Fruit fly (Drosophila melanogaster): Measurements from ENCODE around the gene CG2924.

Gene CG2924

dm6 chrX:2319783-2320182, 49.2 kb upstream of the CG2924 start (continued):
- peak; percentile 25; the same call in 1 of the 2 replicates for TF ChIP-seq onecut (GFP tag; IDR thresholded peaks at IDR 0.05)
- TF ChIP-seq CG30431 (GFP tag; optimal IDR thresholded peaks at IDR 0.05) = no peak
- TF ChIP-seq CG18262 (tag; optimal IDR thresholded peaks at IDR 0.05) = no peak
- TF ChIP-seq BEAF-32 (GFP tag; optimal IDR thresholded peaks at IDR 0.05) = no peak
- peak; percentile 44 for TF ChIP-seq twi (tag; optimal IDR thresholded peaks at IDR 0.05)
- TF ChIP-seq tll (GFP tag; optimal IDR thresholded peaks at IDR 0.05) = peak in 1 of 2 experiments; percentile 25
- TF ChIP-seq cg (GFP tag; optimal IDR thresholded peaks at IDR 0.05) = peak; percentile 83
- no peak for TF ChIP-seq CG18619 (GFP tag; optimal IDR thresholded peaks at IDR 0.05)
- no peak for TF ChIP-seq CG1233 (GFP tag; optimal IDR thresholded peaks at IDR 0.05)
- no peak for TF ChIP-seq Hand (GFP tag; optimal IDR thresholded peaks at IDR 0.05)
- no peak for TF ChIP-seq CG13894 (tag; optimal IDR thresholded peaks at IDR 0.05)
- no peak for TF ChIP-seq CG13624 (GFP tag; optimal IDR thresholded peaks at IDR 0.05)

- TF ChIP-seq Rfx (GFP tag; IDR thresholded peaks at IDR 0.05) (peak; percentile 71), Gsc (GFP tag; IDR thresholded peaks at IDR 0.05) (peak; percentile 71), CG9609 (GFP tag; optimal IDR thresholded peaks at IDR 0.05) (no peak), jumu (GFP tag; optimal IDR thresholded peaks at IDR 0.05) (peak; percentile 76), Chrac-16 (GFP tag; optimal IDR thresholded peaks at IDR 0.05) (peak; percentile 46), bigmax (GFP tag; optimal IDR thresholded peaks at IDR 0.05) (no peak), slou (GFP tag; optimal IDR thresholded peaks at IDR 0.05) (no peak), CHES-1-like (GFP tag; optimal IDR thresholded peaks at IDR 0.05) (no peak), CoRest (tag; optimal IDR thresholded peaks at IDR 0.05) (peak; percentile 24), Rx (GFP tag; IDR thresholded peaks at IDR 0.05) (peak; percentile 75), CG12155 (GFP tag; optimal IDR thresholded peaks at IDR 0.05) (no peak), CG17385 (GFP tag; optimal IDR thresholded peaks at IDR 0.05) (peak; percentile 31), cato (GFP tag; optimal IDR thresholded peaks at IDR 0.05; ENCODE audit: borderline replicate concordance) (no peak), CG4360 (GFP tag; IDR thresholded peaks at IDR 0.05) (peak; percentile 60; the same call in 1 of the 2 replicates), trem (tag; optimal IDR thresholded peaks at IDR 0.05) (peak; percentile 20), al (GFP tag; IDR thresholded peaks at IDR 0.05) (no peak), MTF-1 (GFP tag; optimal IDR thresholded peaks at IDR 0.05; ENCODE audit: borderline replicate concordance) (peak; percentile 1), Adf1 (GFP tag; IDR thresholded peaks at IDR 0.05) (no peak), dpn (GFP tag; optimal IDR thresholded peaks at IDR 0.05) (peak in 1 of 2 experiments; percentile 55), CG11456 (GFP tag; IDR thresholded peaks at IDR 0.05) (no peak), dimm (GFP tag; IDR thresholded peaks at IDR 0.05) (no peak), Nf-YC (tag; optimal IDR thresholded peaks at IDR 0.05) (no peak), CG10209 (GFP tag; optimal IDR thresholded peaks at IDR 0.05) (peak; percentile 36), zen2 (GFP tag; IDR thresholded peaks at IDR 0.05; ENCODE audit: partially characterized antibody) (no peak), rib (GFP tag; IDR thresholded peaks at IDR 0.05) (no peak), peb (GFP tag; IDR thresholded peaks at IDR 0.05) (peak; percentile 79), CG30431 (GFP tag; optimal IDR thresholded peaks at IDR 0.05) (peak; percentile 57), Xbp1 (GFP tag; optimal IDR thresholded peaks at IDR 0.05) (peak; percentile 30), fd96Cb (tag; optimal IDR thresholded peaks at IDR 0.05) (peak; percentile 55), CG17802 (tag; optimal IDR thresholded peaks at IDR 0.05) (peak; percentile 19), sens (GFP tag) (peak; percentile 97), Sin3A (optimal IDR thresholded peaks at IDR 0.05) (no peak), maf-S (GFP tag; optimal IDR thresholded peaks at IDR 0.05) (no peak), z (GFP tag; IDR thresholded peaks at IDR 0.05) (0 out of 3 replicates have a peak, but pooled peaks have one; percentile 23), MBD-R2 (GFP tag; IDR thresholded peaks at IDR 0.05) (no peak), twi (tag; optimal IDR thresholded peaks at IDR 0.05) (no peak), sd (tag; optimal IDR thresholded peaks at IDR 0.05) (no peak), CG13296 (GFP tag; optimal IDR thresholded peaks at IDR 0.05) (no peak), Nf-YA (GFP tag; IDR thresholded peaks at IDR 0.05) (peak; percentile 46; the same call in 1 of the 2 replicates), CG6689 (GFP tag; IDR thresholded peaks at IDR 0.05) (peak; percentile 83)
Measured at dm6 chrX:2318369-2318768, 47.8 kb upstream of the CG2924 start.

All from whole organism, embryonic.